Worm (Caenorhabditis elegans) whole organism, L3 larva: ENCODE measurements around the gene str-93.

Experiments used
- ZK546.5 ChIP-seq: sonication (generic microtip); optimal IDR thresholded peaks from 2 replicates; lab custom pipeline; 2017; ENCODE audit warnings: missing biosample characterization, missing genetic modification characterization
- aly-2 ChIP-seq: fragments of 150-350 bp; optimal IDR thresholded peaks from 2 replicates; lab custom pipeline; 2014; ENCODE audit warnings: missing biosample characterization, missing genetic modification characterization
- ama-1 ChIP-seq: fragments of 150-350 bp; optimal IDR thresholded peaks from 2 replicates; lab custom pipeline; 2018
- ceh-82 ChIP-seq: fragments of 150-350 bp; optimal IDR thresholded peaks from 2 replicates; lab custom pipeline; 2014; ENCODE audit warnings: missing biosample characterization, missing genetic modification characterization
- ceh-9 ChIP-seq: sonication (generic microtip); optimal IDR thresholded peaks from 2 replicates; lab custom pipeline; 2018; ENCODE audit warnings: missing biosample characterization, missing genetic modification characterization
- daf-12 ChIP-seq: fragments of 150-350 bp; optimal IDR thresholded peaks from 2 replicates; lab custom pipeline; 2014; ENCODE audit warnings: missing biosample characterization, missing genetic modification reagents, missing genetic modification characterization
- egl-27 ChIP-seq: sonication (generic microtip); optimal IDR thresholded peaks from 4 replicates; lab custom pipeline; 2017; ENCODE audit warnings: missing biosample characterization, missing genetic modification reagents, missing genetic modification characterization
- elt-1 ChIP-seq: fragments of 150-350 bp; optimal IDR thresholded peaks from 2 replicates; lab custom pipeline; 2014; ENCODE audit warnings: missing biosample characterization, missing genetic modification characterization
- elt-3 ChIP-seq, 3 experiments: fragments of 150-350 bp in 1 of 3; sonication (generic microtip) in 2 of 3; optimal IDR thresholded peaks; 2 replicates in 2 of 3; 4 replicates in 1 of 3; lab custom pipeline; 2014 to 2017; ENCODE audit warnings: missing biosample characterization in 3 of 3, missing genetic modification characterization in 3 of 3
- eor-1 ChIP-seq, 2 experiments: fragments of 150-350 bp; optimal IDR thresholded peaks; 2 replicates each; lab custom pipeline; 2014 to 2018; ENCODE audit warnings: missing biosample characterization in 2 of 2, missing genetic modification characterization in 2 of 2
- fkh-10 ChIP-seq: sonication (generic microtip); optimal IDR thresholded peaks from 2 replicates; lab custom pipeline; 2017; ENCODE audit warnings: missing biosample characterization, missing genetic modification reagents, missing genetic modification characterization
- fkh-2 ChIP-seq: fragments of 150-350 bp; optimal IDR thresholded peaks from 2 replicates; lab custom pipeline; 2014; ENCODE audit warnings: missing biosample characterization, missing genetic modification reagents, missing genetic modification characterization
- fos-1 ChIP-seq: fragments of 150-350 bp; optimal IDR thresholded peaks from 2 replicates; lab custom pipeline; 2014; ENCODE audit warnings: missing biosample characterization, missing genetic modification characterization
- lin-39 ChIP-seq: fragments of 150-350 bp; optimal IDR thresholded peaks from 2 replicates; lab custom pipeline; 2018; ENCODE audit warnings: missing biosample characterization, missing genetic modification reagents, missing genetic modification characterization
- lsy-12 ChIP-seq: sonication (generic microtip); optimal IDR thresholded peaks from 2 replicates; lab custom pipeline; 2016; ENCODE audit warnings: mild to moderate bottlenecking, missing genetic modification characterization, missing compliant biosample characterization
- mdl-1 ChIP-seq: fragments of 150-350 bp; optimal IDR thresholded peaks from 2 replicates; lab custom pipeline; 2014; ENCODE audit warnings: missing biosample characterization, missing genetic modification characterization
- mml-1 ChIP-seq: fragments of 150-350 bp; sonication (generic microtip); optimal IDR thresholded peaks from 3 replicates; lab custom pipeline; 2014; ENCODE audit warnings: missing biosample characterization, missing genetic modification characterization
- nfya-1 ChIP-seq: sonication (generic microtip); optimal IDR thresholded peaks from 2 replicates; lab custom pipeline; 2017; ENCODE audit warnings: missing genetic modification characterization, mild to moderate bottlenecking, missing compliant biosample characterization, antibody characterized with exemption, moderate library complexity; ENCODE audit not compliant: insufficient read depth
- nhr-23 ChIP-seq: fragments of 150-350 bp; optimal IDR thresholded peaks from 2 replicates; lab custom pipeline; 2014; ENCODE audit warnings: missing biosample characterization, missing genetic modification reagents, missing genetic modification characterization
- nhr-28 ChIP-seq: fragments of 150-350 bp; optimal IDR thresholded peaks from 2 replicates; lab custom pipeline; 2014; ENCODE audit warnings: missing biosample characterization, missing genetic modification characterization
- nhr-43 ChIP-seq: sonication (generic microtip); optimal IDR thresholded peaks from 2 replicates; lab custom pipeline; 2016; ENCODE audit warnings: mild to moderate bottlenecking, missing genetic modification characterization, missing compliant biosample characterization; ENCODE audit not compliant: poor library complexity, severe bottlenecking
- nhr-67 ChIP-seq: fragments of 150-350 bp; optimal IDR thresholded peaks from 2 replicates; lab custom pipeline; 2014; ENCODE audit warnings: missing biosample characterization, missing genetic modification characterization
- nhr-76 ChIP-seq: fragments of 150-350 bp; sonication (generic microtip); optimal IDR thresholded peaks from 5 replicates; lab custom pipeline; 2014; ENCODE audit warnings: missing biosample characterization, missing genetic modification characterization
- pha-4 ChIP-seq: fragments of 150-350 bp; optimal IDR thresholded peaks from 2 replicates; lab custom pipeline; 2014; ENCODE audit warnings: missing biosample characterization, missing genetic modification reagents, missing genetic modification characterization
- sea-2 ChIP-seq: fragments of 150-350 bp; sonication (generic microtip); optimal IDR thresholded peaks from 4 replicates; lab custom pipeline; 2014; ENCODE audit warnings: missing biosample characterization, missing genetic modification reagents, missing genetic modification characterization
- skn-1 ChIP-seq: fragments of 150-350 bp; optimal IDR thresholded peaks from 2 replicates; lab custom pipeline; 2014; ENCODE audit warnings: missing biosample characterization, missing genetic modification characterization
- snpc-4 ChIP-seq: fragments of 150-350 bp; optimal IDR thresholded peaks from 2 replicates; lab custom pipeline; 2014; ENCODE audit warnings: missing biosample characterization, missing genetic modification characterization
- tbx-2 ChIP-seq: sonication (generic microtip); optimal IDR thresholded peaks from 2 replicates; lab custom pipeline; 2016; ENCODE audit warnings: mild to moderate bottlenecking, missing genetic modification characterization, missing compliant biosample characterization
- unc-39 ChIP-seq: sonication (generic microtip); optimal IDR thresholded peaks from 4 replicates; lab custom pipeline; 2017; ENCODE audit warnings: missing biosample characterization, missing genetic modification characterization
- unc-62 ChIP-seq: fragments of 150-350 bp; sonication (generic microtip); optimal IDR thresholded peaks from 4 replicates; lab custom pipeline; 2014; ENCODE audit warnings: missing biosample characterization, missing genetic modification reagents, missing genetic modification characterization
- zag-1 ChIP-seq: fragments of 150-350 bp; optimal IDR thresholded peaks from 2 replicates; lab custom pipeline; 2014; ENCODE audit warnings: missing biosample characterization, missing genetic modification characterization
- ztf-4 ChIP-seq: fragments of 150-350 bp; optimal IDR thresholded peaks from 2 replicates; lab custom pipeline; 2014; ENCODE audit warnings: missing biosample characterization, missing genetic modification characterization

Gene str-93

ce11 chrV:17707022-17707421 lies 33.8 kb upstream of the str-93 start, which contains the start of gene srh-31:
Gene srh-31, plus strand, starts transcription at chrV:17707322.
- TF ChIP-seq sea-2 (GFP tag; lab: Kevin White, UChicago) (no peak), ceh-9 (no peak), nhr-67 (tag; lab: Kevin White, UChicago) (no peak), unc-62 (no peak), eor-1 (tag; optimal IDR thresholded peaks at IDR 0.05; lab: Kevin White, UChicago) (no peak), nhr-23 (tag; lab: Kevin White, UChicago) (no peak), fos-1 (no peak), ceh-82 (tag; lab: Kevin White, UChicago) (no peak)

ce11 chrV:17706217-17706806 lies 33.1 kb upstream of the str-93 start:
- TF ChIP-seq elt-1 (no peak), ZK546.5 (tag; lab: Kevin White, UChicago) (no peak), zag-1 (tag; lab: Kevin White, UChicago) (no peak), ceh-9 (no peak), nhr-67 (tag; lab: Kevin White, UChicago) (no peak), aly-2 (tag; lab: Kevin White, UChicago) (no peak), nfya-1 (no peak), unc-39 (tag; lab: Kevin White, UChicago) (no peak), snpc-4 (tag; lab: Kevin White, UChicago) (no peak), nhr-43 (tag; lab: Kevin White, UChicago) (no peak), ama-1 (no peak)

ce11 chrV:17705814-17706213 lies 32.6 kb upstream of the str-93 start, which contains the start of gene W06D12.6:
Gene W06D12.6, plus strand, starts transcription at chrV:17706114.
- TF ChIP-seq ceh-82 (tag; lab: Kevin White, UChicago) = no peak
- no peak for TF ChIP-seq eor-1 (tag; optimal IDR thresholded peaks at IDR 0.05; lab: Kevin White, UChicago)
- no peak for TF ChIP-seq ama-1
- TF ChIP-seq tbx-2 (tag; lab: Kevin White, UChicago) = no peak
- TF ChIP-seq fkh-10 (GFP tag; lab: Kevin White, UChicago) = no peak
- no peak for TF ChIP-seq snpc-4 (tag; lab: Kevin White, UChicago)
- no peak for TF ChIP-seq lin-39 (tag; lab: Kevin White, UChicago)
- no peak for TF ChIP-seq pha-4 (tag; lab: Kevin White, UChicago)
- TF ChIP-seq skn-1 (tag; lab: Kevin White, UChicago) = no peak
- TF ChIP-seq daf-12 = no peak
- TF ChIP-seq lsy-12 (tag; lab: Kevin White, UChicago) = no peak

- TF ChIP-seq eor-1 (tag; optimal IDR thresholded peaks at IDR 0.05; lab: Kevin White, UChicago) (no peak), ceh-9 (no peak), nfya-1 (no peak), egl-27 (no peak), nhr-28 (tag; lab: Kevin White, UChicago) (no peak), lsy-12 (tag; lab: Kevin White, UChicago) (no peak), mml-1 (no peak), daf-12 (no peak), nhr-43 (tag; lab: Kevin White, UChicago) (no peak), ceh-82 (tag; lab: Kevin White, UChicago) (no peak)
These were observed 27.6 kb upstream of the str-93 start, which contains the start of the genes Y26G10.5 and srh-32 for ce11 chrV:17700728-17701262. Gene Y26G10.5, minus strand, starts transcription at chrV:17700828. Gene srh-32, plus strand, starts transcription at chrV:17701212.

ce11 chrV:17699659-17700058 lies 26.4 kb upstream of the str-93 start, which contains the start of gene Y26G10.6:
Gene Y26G10.6, plus strand, starts transcription at chrV:17699959.
- TF ChIP-seq lin-39 (tag; lab: Kevin White, UChicago) = no peak
- TF ChIP-seq nfya-1 = no peak
- no peak for TF ChIP-seq nhr-76 (tag; lab: Kevin White, UChicago)
- TF ChIP-seq elt-3 (tag; optimal IDR thresholded peaks at IDR 0.05; lab: Kevin White, UChicago) = no peak

ce11 chrV:17699097-17699496 lies 25.9 kb upstream of the str-93 start, which contains the start of gene Y26G10.4:
Gene Y26G10.4, minus strand, starts transcription at chrV:17699197.
- no peak for TF ChIP-seq tbx-2 (tag; lab: Kevin White, UChicago)
- no peak for TF ChIP-seq ceh-9
- TF ChIP-seq fkh-2 (tag; lab: Kevin White, UChicago) = no peak
- TF ChIP-seq nhr-76 (tag; lab: Kevin White, UChicago) = no peak
- TF ChIP-seq nhr-67 (tag; lab: Kevin White, UChicago) = no peak
- no peak for TF ChIP-seq ztf-4
- no peak for TF ChIP-seq nhr-43 (tag; lab: Kevin White, UChicago)
- TF ChIP-seq skn-1 (tag; lab: Kevin White, UChicago) = no peak
- no peak for TF ChIP-seq mdl-1 (tag; lab: Kevin White, UChicago)
- TF ChIP-seq daf-12 = no peak
